Worm (Caenorhabditis elegans) whole organism, L2 larva: ENCODE data around the gene F10D2.10.
A peak's percentile ranks its signal among the peaks of the same experiment; 100 is the strongest.

ENCODE experiments used
- mab-5 ChIP-seq: fragments of 150-350 bp; optimal IDR thresholded peaks from 2 replicates; lab custom pipeline; 2014; ENCODE audit warnings: missing biosample characterization, missing genetic modification characterization
- sma-9 ChIP-seq, 2 experiments: fragments of 150-350 bp in 1 of 2; sonication (generic microtip) in 1 of 2; optimal IDR thresholded peaks; 2 replicates each; lab custom pipeline; 2014 to 2016; ENCODE audit warnings: missing genetic modification characterization in 2 of 2, mild to moderate bottlenecking in 1 of 2, missing biosample characterization in 1 of 2, missing compliant biosample characterization in 1 of 2, missing genetic modification reagents in 1 of 2, moderate library complexity in 1 of 2
- snpc-4 ChIP-seq: fragments of 150-350 bp; optimal IDR thresholded peaks from 2 replicates; lab custom pipeline; 2014; ENCODE audit warnings: missing biosample characterization, missing genetic modification characterization

- TF ChIP-seq mab-5 (no peak), sma-9 (GFP tag; optimal IDR thresholded peaks at IDR 0.05; lab: Kevin White, UChicago) (peak; percentile 51), sma-9 (tag; optimal IDR thresholded peaks at IDR 0.05; lab: Kevin White, UChicago) (no peak), snpc-4 (tag; lab: Kevin White, UChicago) (no peak)
Measured at ce11 chrV:7157089-7157488, 1.1 kb upstream of the F10D2.10 start, which contains the start of gene ugt-39.
